Worm (Caenorhabditis elegans): ENCODE measurements around the gene lin-26.

Gene lin-26

DNA sequence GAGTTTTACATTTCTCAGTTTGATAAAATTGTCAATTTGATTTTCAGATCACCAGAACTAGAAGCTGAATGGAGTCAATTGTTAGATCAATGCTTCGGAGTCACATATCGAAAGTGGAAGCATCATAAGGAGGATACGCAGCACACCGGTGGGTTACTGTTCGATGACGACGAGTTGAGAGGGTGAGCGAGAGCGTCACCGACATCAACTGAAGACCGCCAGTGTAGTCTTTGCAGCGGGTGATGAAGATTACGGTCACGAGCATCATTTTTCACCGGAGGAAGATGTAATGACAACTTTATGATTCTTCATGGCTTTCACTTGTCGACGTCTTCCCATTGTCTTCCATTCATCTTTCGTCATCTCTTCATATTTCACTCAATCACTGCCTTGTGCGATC, at the start of gene lin-26:
Gene lin-26, plus strand, starts transcription at position 301 of the 400 bp plus-strand sequence.
- TF ChIP-seq dao-5 (tag; optimal IDR thresholded peaks at IDR 0.05) (no peak), him-1 (tag; optimal IDR thresholded peaks at IDR 0.05) (no peak), W03F9.2 (tag; optimal IDR thresholded peaks at IDR 0.05) (no peak)

DNA sequence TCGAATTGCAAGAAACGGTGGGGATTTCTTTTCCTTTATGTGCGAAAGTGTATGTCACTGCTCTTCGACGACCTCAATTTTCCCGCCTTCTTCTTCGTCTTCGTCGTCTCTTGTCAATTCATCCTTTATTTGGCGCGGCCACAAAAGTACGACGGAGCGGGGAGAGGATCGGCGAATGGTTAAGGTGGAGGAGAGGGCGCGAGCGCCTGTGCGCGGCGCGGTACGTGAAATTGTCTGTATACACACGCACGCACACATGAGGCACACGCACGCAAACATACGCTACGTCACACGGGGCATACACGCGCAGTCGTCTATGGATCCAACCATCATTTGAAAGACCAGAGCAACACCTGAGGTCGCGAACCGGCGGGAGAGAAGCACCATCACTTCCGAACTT, 46.7 kb upstream of the lin-26 start:
- TF ChIP-seq W03F9.2 (tag; optimal IDR thresholded peaks at IDR 0.05) (no peak), dao-5 (tag; optimal IDR thresholded peaks at IDR 0.05) (no peak), him-1 (tag; optimal IDR thresholded peaks at IDR 0.05) (no peak)

DNA sequence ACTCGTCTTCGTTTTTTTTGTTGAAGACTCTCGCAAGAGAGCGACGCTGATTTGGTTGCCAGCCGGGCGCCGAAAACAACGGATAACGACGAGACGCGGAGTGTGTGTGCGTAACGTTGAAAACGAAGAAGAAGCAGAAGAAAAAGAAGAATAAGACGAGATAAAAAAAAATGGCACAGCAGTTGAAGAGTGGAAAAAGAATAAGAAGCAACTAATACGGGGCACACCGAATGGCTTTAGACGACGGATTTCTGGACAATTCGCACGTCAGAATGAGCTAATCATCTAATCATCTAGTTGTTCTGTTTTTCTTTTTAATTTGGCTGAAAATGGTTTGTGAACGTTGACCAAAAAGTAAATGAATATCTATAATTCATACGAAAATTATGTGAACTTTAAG, 45.1 kb upstream of the lin-26 start:
- TF ChIP-seq W03F9.2 (tag; optimal IDR thresholded peaks at IDR 0.05) (no peak), him-1 (tag; optimal IDR thresholded peaks at IDR 0.05) (no peak)

DNA sequence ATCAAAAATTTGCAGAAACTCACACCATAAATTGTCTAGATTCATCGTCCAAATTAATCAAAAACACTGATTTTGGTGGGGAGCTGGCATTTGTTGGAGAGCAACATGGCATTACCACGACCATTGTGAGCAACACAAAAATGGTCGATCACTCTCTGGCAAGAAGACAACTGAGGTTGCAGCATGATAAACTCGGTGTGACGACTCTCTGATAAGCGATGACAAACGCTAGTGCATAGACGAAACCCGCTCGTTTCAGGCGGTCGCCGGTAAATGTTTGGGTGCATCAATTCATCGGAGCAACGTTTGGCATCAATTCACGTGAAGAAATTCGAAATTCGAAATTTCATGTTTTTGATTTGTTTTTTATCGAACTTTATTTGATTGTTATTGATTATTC, 43.0 kb upstream of the lin-26 start:
- TF ChIP-seq W03F9.2 (tag; optimal IDR thresholded peaks at IDR 0.05) (no peak), dao-5 (tag; optimal IDR thresholded peaks at IDR 0.05) (no peak), him-1 (tag; optimal IDR thresholded peaks at IDR 0.05) (no peak)

DNA sequence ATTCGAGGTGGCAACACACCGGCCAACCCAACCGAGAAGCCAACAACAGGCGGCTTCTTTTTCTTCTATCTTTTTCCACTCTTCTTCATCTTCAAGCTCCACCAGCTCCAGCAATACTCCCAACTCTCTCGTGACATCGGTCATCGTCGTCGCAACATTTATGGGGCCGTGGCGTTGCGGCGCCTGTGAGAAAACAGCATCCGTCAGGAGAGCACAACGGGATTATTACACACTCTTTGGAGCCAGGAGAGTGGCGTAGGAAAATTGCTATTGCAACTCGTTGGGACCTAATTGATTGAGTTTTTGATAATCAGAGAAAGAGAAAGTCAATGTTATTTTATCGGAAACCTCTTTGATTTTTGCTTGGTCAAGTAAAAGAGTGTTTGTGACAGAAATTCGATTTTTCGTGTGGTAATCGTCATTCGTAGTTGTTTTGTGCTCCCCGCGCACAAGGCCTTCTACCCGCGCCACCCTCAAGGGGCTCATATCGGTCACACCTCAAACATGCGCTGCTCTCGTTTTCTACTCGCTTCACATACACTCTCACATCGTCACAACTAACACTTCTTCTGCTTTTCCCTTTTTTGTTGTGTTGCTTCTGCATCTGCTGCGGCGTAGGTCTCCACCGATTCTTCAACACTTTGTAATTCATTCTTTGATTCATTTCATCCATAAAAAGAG, 41.7 kb upstream of the lin-26 start:
- TF ChIP-seq W03F9.2 (tag; optimal IDR thresholded peaks at IDR 0.05): no peak
- no peak for TF ChIP-seq dao-5 (tag; optimal IDR thresholded peaks at IDR 0.05)
- TF ChIP-seq him-1 (tag; optimal IDR thresholded peaks at IDR 0.05): no peak

DNA sequence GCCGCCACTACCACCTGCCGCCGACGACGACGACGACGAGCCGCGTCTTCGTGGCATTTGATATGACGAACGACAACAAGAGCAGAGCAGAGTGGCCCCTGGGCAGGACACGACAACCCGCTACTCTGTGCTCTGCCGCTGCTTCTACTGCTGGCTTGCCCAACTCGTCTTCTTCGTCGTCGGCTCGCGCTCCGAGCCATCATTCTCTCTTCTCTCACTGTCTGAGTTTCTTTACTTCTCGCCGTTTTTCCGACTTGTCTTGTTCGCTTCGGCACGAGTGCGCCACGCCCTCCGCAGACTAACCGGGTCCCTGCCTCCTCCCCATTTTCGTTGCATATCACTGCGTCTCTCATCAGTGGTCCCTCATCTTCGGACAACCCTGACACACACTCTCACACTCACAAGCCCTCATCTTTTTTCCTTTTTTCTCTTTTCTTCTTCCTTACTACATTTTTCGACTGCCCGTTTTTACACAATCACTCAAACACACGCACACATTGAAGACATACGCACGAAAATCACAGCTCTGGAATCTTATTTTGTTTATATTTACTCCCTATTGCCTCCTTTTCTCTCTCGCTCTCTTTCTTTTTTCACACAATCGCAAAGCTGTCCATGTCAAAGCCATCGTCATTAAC, 39.9 kb upstream of the lin-26 start:
- TF ChIP-seq him-1 (tag; optimal IDR thresholded peaks at IDR 0.05) (peak; percentile 81), W03F9.2 (tag; optimal IDR thresholded peaks at IDR 0.05) (no peak)

DNA sequence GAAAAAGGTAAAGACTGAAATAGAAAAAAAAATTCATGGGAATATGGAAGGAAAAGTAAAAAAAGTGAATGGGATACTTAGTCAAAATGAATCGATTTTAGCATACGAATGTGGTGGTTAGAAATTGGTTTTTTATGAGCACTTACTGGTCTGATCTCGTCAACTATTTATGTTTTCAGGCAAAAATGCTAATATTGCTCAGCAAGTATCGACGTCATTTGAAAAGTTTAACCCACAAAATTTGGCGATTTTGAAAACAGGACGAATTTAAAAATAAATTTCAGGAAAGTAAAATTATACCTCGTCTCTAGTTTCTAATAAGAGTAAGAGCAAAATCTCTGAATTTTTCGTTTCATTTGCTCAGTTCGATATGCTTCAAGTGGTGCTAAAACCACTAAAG, 38.8 kb upstream of the lin-26 start:
- TF ChIP-seq him-1 (tag; optimal IDR thresholded peaks at IDR 0.05) (no peak), W03F9.2 (tag; optimal IDR thresholded peaks at IDR 0.05) (no peak), dao-5 (tag; optimal IDR thresholded peaks at IDR 0.05) (no peak)

DNA sequence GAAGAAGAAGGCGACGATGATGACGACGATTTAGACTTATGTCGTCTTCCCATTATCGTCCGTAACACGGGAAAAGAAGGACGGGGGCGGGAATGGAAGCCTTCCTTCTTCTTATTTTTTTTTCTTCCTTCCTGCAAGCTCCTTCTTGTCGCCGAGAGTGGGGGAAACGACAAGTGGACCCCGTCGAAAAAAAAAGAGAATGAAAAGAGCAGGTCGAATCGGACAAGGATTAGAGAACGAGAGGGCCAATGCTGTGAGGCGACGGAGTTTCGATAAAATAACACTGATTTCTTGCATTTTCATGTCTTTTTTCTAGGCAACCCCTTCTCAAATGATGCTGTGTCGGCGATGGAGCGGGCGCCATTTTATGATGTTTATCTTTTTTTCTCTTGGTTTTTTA, 30.8 kb upstream of the lin-26 start, which contains the start of gene pde-4:
Gene pde-4, minus strand, starts transcription at position 76 of the 400 bp plus-strand sequence.
- TF ChIP-seq dao-5 (tag; optimal IDR thresholded peaks at IDR 0.05): no peak
- TF ChIP-seq him-1 (tag; optimal IDR thresholded peaks at IDR 0.05): no peak
- no peak for TF ChIP-seq W03F9.2 (tag; optimal IDR thresholded peaks at IDR 0.05)

DNA sequence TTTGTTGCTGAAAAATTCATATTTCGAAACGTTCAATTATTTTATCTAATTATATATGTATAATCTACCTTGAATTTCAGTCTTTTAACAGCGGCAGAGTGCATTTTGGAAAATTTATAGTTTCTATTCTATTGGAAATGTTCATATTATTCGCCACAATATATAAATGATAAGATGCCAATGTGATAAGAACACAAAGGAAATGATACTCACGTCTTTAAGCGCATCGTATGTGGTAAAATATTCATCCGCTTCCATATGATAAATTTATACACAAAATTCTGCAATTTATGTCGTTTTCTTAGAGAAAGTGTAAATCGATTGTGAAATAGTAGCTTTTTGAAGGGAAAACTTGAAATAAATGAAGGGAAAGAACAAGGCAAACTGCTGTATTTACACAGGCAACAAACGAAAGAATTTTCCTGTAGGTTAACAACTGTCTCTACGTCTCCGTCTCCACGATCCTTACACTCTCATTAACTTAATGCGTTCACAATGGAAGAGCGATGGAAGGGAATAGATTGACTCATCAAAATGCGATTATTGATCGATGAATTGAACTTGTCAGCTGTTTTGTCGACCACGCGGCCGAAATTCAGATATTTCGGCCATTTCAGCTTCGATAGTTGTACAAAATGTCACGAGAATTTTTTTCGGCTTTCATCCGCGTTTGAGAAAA, 19.9 kb upstream of the lin-26 start, which contains the start of gene alfa-1:
Gene alfa-1, minus strand, starts transcription at position 515 of the 679 bp plus-strand sequence.
- TF ChIP-seq W03F9.2 (tag; optimal IDR thresholded peaks at IDR 0.05): no peak
- TF ChIP-seq dao-5 (tag; optimal IDR thresholded peaks at IDR 0.05): no peak
- no peak for TF ChIP-seq him-1 (tag; optimal IDR thresholded peaks at IDR 0.05)

DNA sequence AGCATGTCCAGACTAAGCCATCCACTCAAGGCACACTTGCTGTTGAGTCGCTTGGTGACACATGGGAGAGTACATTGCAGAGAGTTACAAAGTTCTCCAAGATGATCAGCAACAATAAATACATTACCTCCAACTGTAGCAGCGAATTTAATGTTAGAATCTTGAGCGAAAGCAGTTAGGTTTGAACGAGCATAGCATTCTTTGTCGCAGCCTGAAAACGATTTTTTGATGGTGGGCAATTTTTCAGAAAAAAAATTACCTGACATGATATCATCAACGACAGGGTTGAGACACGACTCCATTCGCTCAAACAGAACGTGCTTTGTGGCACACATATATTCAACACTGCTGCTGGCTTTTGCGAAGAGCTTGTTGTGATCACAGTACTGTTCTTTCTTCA, 19.0 kb upstream of the lin-26 start:
- no peak for TF ChIP-seq W03F9.2 (tag; optimal IDR thresholded peaks at IDR 0.05)
- no peak for TF ChIP-seq dao-5 (tag; optimal IDR thresholded peaks at IDR 0.05)
- TF ChIP-seq him-1 (tag; optimal IDR thresholded peaks at IDR 0.05): no peak

DNA sequence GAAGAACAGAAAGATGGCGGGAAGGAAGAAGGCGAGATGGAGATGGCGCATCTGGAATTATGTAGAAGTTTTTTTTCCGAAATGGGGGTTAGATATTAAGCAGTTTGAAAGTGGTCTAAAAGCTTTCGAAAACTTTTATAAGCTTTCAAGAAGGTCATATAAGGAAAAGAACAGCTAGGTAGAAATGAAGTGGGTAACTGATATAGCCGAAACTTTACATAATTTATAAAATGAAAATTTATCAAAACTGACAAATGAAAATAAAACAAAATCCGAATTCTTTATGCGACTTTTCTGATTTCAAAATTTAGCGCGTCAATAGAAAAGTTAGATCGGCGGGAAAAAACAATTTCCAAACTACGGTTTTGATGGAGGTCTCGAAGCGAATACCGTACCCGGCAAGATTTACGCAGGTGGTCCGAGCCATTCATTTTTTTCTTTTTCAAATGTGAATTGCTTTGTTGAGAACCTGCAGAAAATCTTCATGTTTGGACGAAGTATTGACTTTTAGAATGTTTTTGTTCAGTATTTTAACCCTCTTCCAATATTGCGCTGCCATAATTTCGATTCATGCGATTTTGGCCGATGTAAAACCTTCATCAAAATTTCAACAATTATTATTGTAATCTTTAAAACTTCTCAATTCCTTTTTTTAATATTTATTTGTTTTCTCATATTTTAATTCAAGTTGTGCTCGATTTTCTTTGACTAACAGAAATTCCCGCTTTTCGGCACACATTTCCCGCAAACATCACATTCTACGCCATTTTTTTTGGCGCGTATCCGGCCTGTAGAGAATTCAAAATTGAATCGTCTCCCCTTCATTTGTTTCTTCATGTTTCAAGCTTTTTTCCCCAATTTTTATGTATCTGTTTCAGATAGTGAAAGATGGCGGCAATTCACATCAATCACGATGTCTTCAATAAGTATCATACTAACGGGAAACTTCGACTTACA, 18.0 kb upstream of the lin-26 start, which contains the start of the genes F18A1.7 and rpa-1:
Gene F18A1.7, minus strand, starts transcription at position 51 of the 957 bp plus-strand sequence.
Gene rpa-1, plus strand, starts transcription at position 879 of the 957 bp plus-strand sequence.
- TF ChIP-seq W03F9.2 (tag; optimal IDR thresholded peaks at IDR 0.05) (no peak), him-1 (tag; optimal IDR thresholded peaks at IDR 0.05) (no peak), dao-5 (tag; optimal IDR thresholded peaks at IDR 0.05) (no peak)

DNA sequence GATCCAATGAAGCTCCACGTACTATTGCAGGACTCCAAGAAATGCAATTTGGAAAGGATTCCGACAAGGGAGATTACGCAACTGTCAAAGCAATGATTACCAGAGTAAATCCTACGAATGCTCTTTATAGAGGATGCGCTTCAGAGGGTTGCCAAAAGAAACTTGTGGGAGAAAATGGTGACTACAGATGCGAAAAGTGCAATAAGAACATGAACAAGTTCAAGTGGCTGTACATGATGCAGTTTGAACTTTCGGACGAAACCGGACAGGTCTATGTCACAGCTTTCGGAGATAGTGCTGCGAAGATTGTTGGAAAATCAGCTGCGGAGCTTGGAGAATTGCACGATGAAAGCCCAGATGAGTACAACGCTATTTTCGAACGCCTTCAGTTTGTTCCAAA, 15.7 kb upstream of the lin-26 start:
- TF ChIP-seq dao-5 (tag; optimal IDR thresholded peaks at IDR 0.05) (no peak), W03F9.2 (tag; optimal IDR thresholded peaks at IDR 0.05) (no peak)

DNA sequence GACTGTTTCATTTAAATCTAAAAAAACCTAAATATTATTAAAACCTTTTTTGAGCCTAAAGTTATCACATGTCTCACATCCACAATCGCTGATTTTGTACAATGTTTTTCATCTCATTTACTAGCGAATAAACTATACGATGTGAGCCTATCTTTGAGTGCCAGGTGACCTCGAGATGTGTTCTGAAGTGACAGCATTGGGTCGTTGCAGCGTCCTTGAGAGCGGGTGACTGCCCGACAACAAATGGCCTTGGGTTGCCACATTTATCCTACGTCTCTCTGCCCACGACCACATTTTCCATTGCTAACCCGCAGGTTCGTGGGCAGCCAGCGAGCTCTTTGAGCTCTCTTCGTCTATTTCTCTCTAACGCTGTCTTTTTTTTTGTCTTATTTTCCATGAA, 15.0 kb upstream of the lin-26 start, which contains the start of gene lir-2:
Gene lir-2, plus strand, starts transcription at position 301 of the 400 bp plus-strand sequence.
- no peak for TF ChIP-seq W03F9.2 (tag; optimal IDR thresholded peaks at IDR 0.05)
- no peak for TF ChIP-seq dao-5 (tag; optimal IDR thresholded peaks at IDR 0.05)
- no peak for TF ChIP-seq him-1 (tag; optimal IDR thresholded peaks at IDR 0.05)
